Fruit fly (Drosophila melanogaster) whole organism, adult: ENCODE results near the gene CG16779.

Experiments
- CG11617 ChIP-seq: fragments of 200-800 bp; sonication (Bioruptor generic); optimal IDR thresholded peaks from 2 replicates; lab custom pipeline; 2017; ENCODE audit warnings: mild to moderate bottlenecking, missing biosample characterization, missing genetic modification reagents, missing genetic modification characterization
- CG14711 ChIP-seq: fragments of 200-800 bp; sonication (Bioruptor generic); optimal IDR thresholded peaks from 2 replicates; lab custom pipeline; 2018; ENCODE audit warnings: missing biosample characterization, mild to moderate bottlenecking, missing genetic modification characterization, moderate library complexity
- CG1620 ChIP-seq: fragments of 200-800 bp; sonication (Bioruptor generic); optimal IDR thresholded peaks from 2 replicates; lab custom pipeline; 2016; ENCODE audit warnings: missing biosample characterization, missing genetic modification characterization
- CG33017 ChIP-seq: fragments of 200-800 bp; sonication (Bioruptor generic); optimal IDR thresholded peaks from 2 replicates; lab custom pipeline; 2018; ENCODE audit warnings: missing biosample characterization, mild to moderate bottlenecking, missing genetic modification characterization, moderate library complexity
- CG5204 ChIP-seq: fragments of 200-800 bp; sonication (Bioruptor generic); optimal IDR thresholded peaks from 2 replicates; lab custom pipeline; 2016; ENCODE audit warnings: missing biosample characterization, missing genetic modification characterization
- Clk ChIP-seq: fragments of 200-800 bp; sonication (Bioruptor generic); optimal IDR thresholded peaks from 2 replicates; lab custom pipeline; 2017; ENCODE audit warnings: missing biosample characterization, missing genetic modification characterization
- Crg-1 ChIP-seq: fragments of 200-800 bp; sonication (Bioruptor generic); optimal IDR thresholded peaks from 2 replicates; lab custom pipeline; 2016; ENCODE audit warnings: missing biosample characterization, missing genetic modification characterization
- Hr96 ChIP-seq: fragments of 200-800 bp; sonication (Bioruptor generic); optimal IDR thresholded peaks from 2 replicates; lab custom pipeline; 2016; ENCODE audit warnings: missing biosample characterization, missing genetic modification characterization
- cic ChIP-seq: fragments of 200-800 bp; sonication (Bioruptor generic); optimal IDR thresholded peaks from 2 replicates; lab custom pipeline; 2017; ENCODE audit warnings: missing biosample characterization, mild to moderate bottlenecking, missing genetic modification characterization, moderate library complexity
- kay ChIP-seq: fragments of 200-800 bp; sonication (Bioruptor generic); peaks from one replicate; lab custom pipeline; 2016; ENCODE audit warnings: missing biosample characterization, missing genetic modification characterization, borderline replicate concordance
- ovo ChIP-seq: fragments of 200-800 bp; sonication (Bioruptor generic); optimal IDR thresholded peaks from 2 replicates; lab custom pipeline; 2016; ENCODE audit warnings: missing biosample characterization, missing genetic modification characterization
- pad ChIP-seq: fragments of 200-800 bp; sonication (Bioruptor generic); optimal IDR thresholded peaks from 3 replicates; lab custom pipeline; 2017; ENCODE audit warnings: missing biosample characterization, missing genetic modification characterization, mild to moderate bottlenecking, moderate library complexity, missing genetic modification reagents
- tj ChIP-seq: fragments of 200-800 bp; sonication (Bioruptor generic); optimal IDR thresholded peaks from 3 replicates; lab custom pipeline; 2017; ENCODE audit warnings: missing biosample characterization, mild to moderate bottlenecking, missing genetic modification characterization, moderate library complexity

- TF ChIP-seq Crg-1 (GFP tag; lab: Kevin White, UChicago) = no peak
- no peak for TF ChIP-seq CG14711 (tag; lab: Kevin White, UChicago)
- TF ChIP-seq CG11617 (GFP tag; lab: Kevin White, UChicago) = peak; percentile 40
- TF ChIP-seq pad = peak; percentile 6
- TF ChIP-seq CG5204 = no peak
- no peak for TF ChIP-seq Hr96 (GFP tag; lab: Kevin White, UChicago)
- TF ChIP-seq kay (GFP tag; lab: Kevin White, UChicago) = no peak
- no peak for TF ChIP-seq ovo (GFP tag; lab: Kevin White, UChicago)
- TF ChIP-seq tj (GFP tag; lab: Kevin White, UChicago) = peak; percentile 71
- no peak for TF ChIP-seq Clk (GFP tag; lab: Kevin White, UChicago)
- no peak for TF ChIP-seq CG1620 (GFP tag; lab: Kevin White, UChicago)
- TF ChIP-seq CG33017 (tag; lab: Kevin White, UChicago) = peak; percentile 30
- TF ChIP-seq cic (GFP tag; lab: Kevin White, UChicago) = peak; percentile 57
Observed at dm6 chr3R:9417577-9418334, 75.7 kb downstream of the CG16779 start, which contains the start of gene ps.
